Worm (Caenorhabditis elegans) whole organism, L4/young adult: Measurements from ENCODE around the gene mpz-6.

ENCODE experiments used
- W03F9.2 ChIP-seq: fragments of 150-350 bp; optimal IDR thresholded peaks from 2 replicates; lab custom pipeline; 2014; ENCODE audit warnings: missing biosample characterization, missing genetic modification characterization
- dao-5 ChIP-seq: sonication (generic microtip); optimal IDR thresholded peaks from 2 replicates; lab custom pipeline; 2016; ENCODE audit warnings: missing genotype, missing genetic modification characterization, moderate library complexity, missing compliant biosample characterization
- him-1 ChIP-seq: sonication (generic microtip); optimal IDR thresholded peaks from 2 replicates; lab custom pipeline; 2016; ENCODE audit warnings: missing genotype, missing genetic modification reagents, missing genetic modification characterization, missing compliant biosample characterization

ce11 chrII:9397496-9397895 is 9.4 kb downstream of the mpz-6 start, which contains the start of gene Y51B9A.9:
- TF ChIP-seq him-1 (no peak), W03F9.2 (tag; lab: Kevin White, UChicago) (no peak), dao-5 (tag; lab: Kevin White, UChicago) (no peak)
